Fruit fly (Drosophila melanogaster): ENCODE results near the gene Pi3K92E.
A peak's percentile ranks its signal among the peaks of the same experiment; 100 is the strongest.

DNA sequence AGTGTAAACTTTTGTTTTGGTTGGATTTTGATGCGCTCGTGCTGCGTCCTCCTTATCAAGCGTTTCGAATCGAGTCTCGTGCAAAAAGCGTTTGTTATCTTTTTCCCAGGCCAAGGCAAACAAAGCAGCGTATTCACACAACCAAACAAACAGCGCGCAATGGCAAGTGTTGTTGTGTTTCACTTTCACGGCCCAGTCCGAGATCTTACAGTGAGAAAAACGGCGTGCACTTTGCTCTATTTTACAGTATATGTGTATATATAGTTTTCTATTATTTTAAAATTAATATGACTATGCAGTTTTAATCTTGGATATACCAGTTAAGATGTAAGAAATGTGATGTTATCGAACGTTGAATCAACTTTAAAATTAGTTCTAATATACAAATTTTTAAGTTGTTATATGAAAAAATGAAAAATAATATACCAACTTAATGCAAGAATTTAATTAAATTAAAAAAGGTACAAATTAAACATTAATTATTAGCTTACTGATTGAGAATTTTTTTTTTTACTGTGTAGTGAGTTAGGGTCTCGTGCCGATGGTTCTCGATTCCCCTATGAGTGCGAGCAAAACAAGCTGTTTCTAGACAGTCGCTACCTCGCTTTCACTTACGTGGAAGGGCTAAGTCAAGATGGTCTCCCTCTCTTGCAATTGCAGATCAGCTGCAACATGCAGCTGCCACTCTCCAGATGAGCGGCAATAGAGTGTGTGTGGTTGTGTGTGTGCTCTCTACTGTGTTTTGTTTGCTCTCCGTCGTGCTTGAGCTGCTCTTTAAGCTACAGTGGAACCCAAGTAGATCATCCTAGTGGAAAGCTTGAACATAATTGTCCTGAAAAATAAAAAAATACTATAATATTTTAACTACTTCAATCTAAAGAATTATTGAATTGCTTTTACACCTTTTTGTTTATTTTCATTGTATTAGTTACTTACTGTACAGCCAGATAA lies 40.1 kb downstream of the Pi3K92E start:
- TF ChIP-seq psq (GFP tag; optimal IDR thresholded peaks at IDR 0.05), result peak; percentile 82
- TF ChIP-seq Dif (GFP tag; optimal IDR thresholded peaks at IDR 0.05; ENCODE audit: partially characterized antibody), result peak; percentile 49
- peak; percentile 68 for TF ChIP-seq h (GFP tag; optimal IDR thresholded peaks at IDR 0.05)
- peak; percentile 44 for TF ChIP-seq ey (GFP tag; optimal IDR thresholded peaks at IDR 0.05)
- no peak for TF ChIP-seq pan (optimal IDR thresholded peaks at IDR 0.05)
- peak; percentile 64 for TF ChIP-seq fru (GFP tag; optimal IDR thresholded peaks at IDR 0.05)
- peak; percentile 16 for TF ChIP-seq sage (GFP tag; optimal IDR thresholded peaks at IDR 0.05)
- TF ChIP-seq Hr78 (GFP tag; optimal IDR thresholded peaks at IDR 0.05), result no peak

Measured in whole organism, wandering third instar larva.